Fruit fly (Drosophila melanogaster) whole organism, embryonic: ENCODE measurements around the gene Tasp1.

Experiments
- Atf-2 ChIP-seq: fragments of 200-800 bp; sonication (Bioruptor generic); optimal IDR thresholded peaks from 2 replicates; lab custom pipeline; 2016; ENCODE audit warnings: missing biosample characterization, missing genetic modification characterization
- Blimp-1 ChIP-seq: fragments of 200-800 bp; sonication (Bioruptor generic); optimal IDR thresholded peaks from 3 replicates; lab custom pipeline; 2018; ENCODE audit warnings: missing biosample characterization, missing genetic modification characterization, mild to moderate bottlenecking, moderate library complexity, missing genetic modification reagents
- BtbVII ChIP-seq: fragments of 200-800 bp; sonication (Bioruptor generic); optimal IDR thresholded peaks from 3 replicates; lab custom pipeline; 2017; ENCODE audit warnings: missing biosample characterization, mild to moderate bottlenecking, missing genetic modification characterization
- CG11093 ChIP-seq: fragments of 200-800 bp; sonication (Bioruptor generic); IDR thresholded peaks from 3 replicates; pipeline ENCODE4 v1.3.6; 2022; ENCODE audit warnings: missing biosample characterization, missing genetic modification characterization
- CG11504 ChIP-seq: fragments of 200-800 bp; sonication (Bioruptor generic); optimal IDR thresholded peaks from 3 replicates; lab custom pipeline; 2019; ENCODE audit warnings: missing biosample characterization, mild to moderate bottlenecking, missing genetic modification characterization, moderate library complexity
- CG12236 ChIP-seq: fragments of 200-800 bp; sonication (Bioruptor generic); optimal IDR thresholded peaks from 2 replicates; lab custom pipeline; 2016; ENCODE audit warnings: missing biosample characterization, missing genetic modification characterization
- CG12659 ChIP-seq: fragments of 200-800 bp; sonication (Bioruptor generic); optimal IDR thresholded peaks from 3 replicates; lab custom pipeline; 2017; ENCODE audit warnings: mild to moderate bottlenecking, missing biosample characterization, missing genetic modification reagents, missing genetic modification characterization
- CG15269 ChIP-seq: fragments of 200-800 bp; sonication (Bioruptor generic); optimal IDR thresholded peaks from 2 replicates; lab custom pipeline; 2018; ENCODE audit warnings: missing biosample characterization, mild to moderate bottlenecking, missing genetic modification characterization, moderate library complexity
- CG1647 ChIP-seq: fragments of 200-800 bp; sonication (Bioruptor generic); optimal IDR thresholded peaks from 3 replicates; lab custom pipeline; 2016; ENCODE audit warnings: missing biosample characterization, missing genetic modification characterization
- CG16815 ChIP-seq: fragments of 200-800 bp; sonication (Bioruptor generic); optimal IDR thresholded peaks from 3 replicates; lab custom pipeline; 2017; ENCODE audit warnings: missing biosample characterization, mild to moderate bottlenecking, missing genetic modification characterization
- CG16863 ChIP-seq: fragments of 200-800 bp; sonication (Bioruptor generic); optimal IDR thresholded peaks from 3 replicates; lab custom pipeline; 2016; ENCODE audit warnings: missing biosample characterization, missing genetic modification characterization
- CG17385 ChIP-seq: fragments of 200-800 bp; sonication (Bioruptor generic); optimal IDR thresholded peaks from 3 replicates; lab custom pipeline; 2018; ENCODE audit warnings: missing biosample characterization, mild to moderate bottlenecking, missing genetic modification characterization
- CG2875 ChIP-seq: fragments of 200-800 bp; sonication (Bioruptor generic); optimal IDR thresholded peaks from 2 replicates; lab custom pipeline; 2017; ENCODE audit warnings: missing biosample characterization, mild to moderate bottlenecking, missing genetic modification characterization, missing genetic modification reagents
- CG31388 ChIP-seq: fragments of 200-800 bp; sonication (Bioruptor generic); optimal IDR thresholded peaks from 2 replicates; lab custom pipeline; 2016; ENCODE audit warnings: missing biosample characterization, missing genetic modification characterization
- CG32772 ChIP-seq: fragments of 200-800 bp; sonication (Bioruptor generic); IDR thresholded peaks from 2 replicates; pipeline ENCODE4 v1.3.6; 2022; ENCODE audit warnings: missing biosample characterization, missing genetic modification characterization
- CG4404 ChIP-seq: fragments of 200-800 bp; sonication (Bioruptor generic); IDR thresholded peaks from 2 replicates; pipeline ENCODE4 v1.3.6; 2022; ENCODE audit warnings: missing biosample characterization, missing genetic modification characterization
- CG6813 ChIP-seq: fragments of 200-800 bp; sonication (Bioruptor generic); optimal IDR thresholded peaks from 2 replicates; lab custom pipeline; 2017; ENCODE audit warnings: missing biosample characterization, missing genetic modification characterization, mild to moderate bottlenecking, moderate library complexity, missing genetic modification reagents
- CG7556 ChIP-seq: fragments of 200-800 bp; sonication (Bioruptor generic); optimal IDR thresholded peaks from 2 replicates; lab custom pipeline; 2017; ENCODE audit warnings: missing biosample characterization, mild to moderate bottlenecking, missing genetic modification characterization
- CG7745 ChIP-seq: fragments of 200-800 bp; sonication (Bioruptor generic); optimal IDR thresholded peaks from 2 replicates; lab custom pipeline; 2018; ENCODE audit warnings: missing biosample characterization, mild to moderate bottlenecking, missing genetic modification characterization, moderate library complexity
- CrebB ChIP-seq: fragments of 200-800 bp; sonication (Bioruptor generic); optimal IDR thresholded peaks from 3 replicates; lab custom pipeline; 2018; ENCODE audit warnings: missing biosample characterization, mild to moderate bottlenecking, missing genetic modification characterization
- Dad ChIP-seq: fragments of 200-800 bp; sonication (Bioruptor generic); optimal IDR thresholded peaks from 3 replicates; lab custom pipeline; 2016; ENCODE audit warnings: missing biosample characterization, missing genetic modification characterization
- Dp ChIP-seq: fragments of 200-800 bp; sonication (Bioruptor generic); optimal IDR thresholded peaks from 2 replicates; lab custom pipeline; 2018; ENCODE audit warnings: missing biosample characterization, mild to moderate bottlenecking, missing genetic modification characterization, moderate library complexity
- Gug ChIP-seq: fragments of 200-800 bp; sonication (Bioruptor generic); IDR thresholded peaks from 4 replicates; pipeline ENCODE4 v1.3.6; 2022; ENCODE audit warnings: missing biosample characterization, missing genetic modification characterization
- HLHmδ ChIP-seq: fragments of 200-800 bp; sonication (Bioruptor generic); optimal IDR thresholded peaks from 2 replicates; lab custom pipeline; 2018; ENCODE audit warnings: missing biosample characterization, mild to moderate bottlenecking, missing genetic modification characterization, moderate library complexity
- Hand ChIP-seq: fragments of 200-800 bp; sonication (Bioruptor generic); optimal IDR thresholded peaks from 2 replicates; lab custom pipeline; 2017; ENCODE audit warnings: mild to moderate bottlenecking, missing biosample characterization, missing genetic modification reagents, missing genetic modification characterization
- Kr ChIP-seq: fragments of 200-800 bp; sonication (Bioruptor generic); optimal IDR thresholded peaks from 2 replicates; lab custom pipeline; 2017; ENCODE audit warnings: missing biosample characterization, mild to moderate bottlenecking, missing genetic modification characterization
- Lpt ChIP-seq: fragments of >200 bp; optimal IDR thresholded peaks from 2 replicates; lab custom pipeline; 2018; ENCODE audit warnings: missing biosample characterization, missing genetic modification characterization
- Mes4 ChIP-seq: fragments of 200-800 bp; sonication (Bioruptor generic); optimal IDR thresholded peaks from 2 replicates; lab custom pipeline; 2016; ENCODE audit warnings: missing biosample characterization, missing genetic modification characterization
- NC2β ChIP-seq: fragments of 200-800 bp; sonication (Bioruptor generic); optimal IDR thresholded peaks from 2 replicates; lab custom pipeline; 2016; ENCODE audit warnings: missing biosample characterization, missing genetic modification characterization
- Trl ChIP-seq, 3 experiments: fragments of >200 bp in 2 of 3; fragments of 200-800 bp in 1 of 3; sonication (Bioruptor generic) in 1 of 3; optimal IDR thresholded peaks; 2 replicates in 1 of 3; 3 replicates in 2 of 3; lab custom pipeline; 2016 to 2017; ENCODE audit warnings: missing biosample characterization in 1 of 3, missing genetic modification characterization in 1 of 3
- aop ChIP-seq: fragments of 200-800 bp; sonication (Bioruptor generic); IDR thresholded peaks from 2 replicates; pipeline ENCODE4 v1.3.6; 2022; ENCODE audit warnings: missing biosample characterization, missing genetic modification characterization
- cwo ChIP-seq: fragments of 200-800 bp; sonication (Bioruptor generic); optimal IDR thresholded peaks from 3 replicates; lab custom pipeline; 2017; ENCODE audit warnings: missing biosample characterization, missing genetic modification characterization, mild to moderate bottlenecking, moderate library complexity, missing genetic modification reagents
- dati ChIP-seq: fragments of 200-800 bp; sonication (Bioruptor generic); IDR thresholded peaks from 2 replicates; pipeline ENCODE4 v1.3.6; 2022; ENCODE audit warnings: missing biosample characterization, missing genetic modification characterization
- en ChIP-seq: fragments of 200-800 bp; sonication (Bioruptor generic); optimal IDR thresholded peaks from 2 replicates; lab custom pipeline; 2016; ENCODE audit warnings: missing biosample characterization, missing genetic modification characterization
- fd3F ChIP-seq: fragments of 200-800 bp; sonication (Bioruptor generic); optimal IDR thresholded peaks from 2 replicates; lab custom pipeline; 2018; ENCODE audit warnings: missing biosample characterization, mild to moderate bottlenecking, missing genetic modification characterization, moderate library complexity
- fru ChIP-seq: fragments of >200 bp; optimal IDR thresholded peaks from 2 replicates; lab custom pipeline; 2017
- gcm ChIP-seq: fragments of 200-800 bp; sonication (Bioruptor generic); optimal IDR thresholded peaks from 2 replicates; lab custom pipeline; 2019; ENCODE audit warnings: missing biosample characterization, mild to moderate bottlenecking, missing genetic modification characterization, moderate library complexity
- gcm2 ChIP-seq: fragments of 200-800 bp; sonication (Bioruptor generic); optimal IDR thresholded peaks from 2 replicates; lab custom pipeline; 2016; ENCODE audit warnings: missing biosample characterization, missing genetic modification characterization
- hb ChIP-seq: fragments of 200-800 bp; sonication (Bioruptor generic); IDR thresholded peaks from 3 replicates; pipeline ENCODE4 v1.3.6; 2022; ENCODE audit warnings: missing biosample characterization, missing genetic modification characterization; ENCODE audit not compliant: partially characterized antibody
- hkb ChIP-seq, 2 experiments: fragments of 200-800 bp in 1 of 2; fragments of >200 bp in 1 of 2; sonication (Bioruptor generic) in 1 of 2; IDR thresholded peaks in 1 of 2; optimal IDR thresholded peaks in 1 of 2; 2 replicates each; pipeline versions ENCODE4 v1.3.6 to Lab custom; 2017 to 2022; ENCODE audit warnings: missing biosample characterization in 1 of 2, missing genetic modification characterization in 1 of 2
- ken ChIP-seq: fragments of 200-800 bp; sonication (Bioruptor generic); IDR thresholded peaks from 3 replicates; pipeline ENCODE4 v1.3.6; 2022; ENCODE audit warnings: missing biosample characterization, missing genetic modification characterization
- lbe ChIP-seq: fragments of 200-800 bp; sonication (Bioruptor generic); optimal IDR thresholded peaks from 2 replicates; lab custom pipeline; 2016; ENCODE audit warnings: missing biosample characterization, mild to moderate bottlenecking, missing genetic modification characterization
- luna ChIP-seq: fragments of 200-800 bp; sonication (Bioruptor generic); optimal IDR thresholded peaks from 2 replicates; lab custom pipeline; 2016; ENCODE audit warnings: missing biosample characterization, missing genetic modification characterization
- otp ChIP-seq: fragments of 200-800 bp; sonication (Bioruptor generic); IDR thresholded peaks from 3 replicates; pipeline ENCODE4, ENCODE4 v1.3.6; 2022; ENCODE audit warnings: missing biosample characterization, missing genetic modification characterization
- pb ChIP-seq: fragments of 200-800 bp; sonication (Bioruptor generic); optimal IDR thresholded peaks from 3 replicates; lab custom pipeline; 2016; ENCODE audit warnings: missing biosample characterization, missing genetic modification characterization
- repo ChIP-seq: fragments of 200-800 bp; sonication (Bioruptor generic); optimal IDR thresholded peaks from 2 replicates; lab custom pipeline; 2016; ENCODE audit warnings: missing biosample characterization, missing genetic modification characterization
- row ChIP-seq: fragments of 200-800 bp; sonication (Bioruptor generic); IDR thresholded peaks from 3 replicates; pipeline ENCODE4 v1.3.6; 2022; ENCODE audit warnings: missing biosample characterization, missing genetic modification characterization
- seq ChIP-seq: fragments of 200-800 bp; sonication (Bioruptor generic); IDR thresholded peaks from 2 replicates; pipeline ENCODE4 v1.3.6; 2022; ENCODE audit warnings: missing biosample characterization, missing genetic modification characterization
- shn ChIP-seq: fragments of 200-800 bp; sonication (Bioruptor generic); optimal IDR thresholded peaks from 3 replicates; lab custom pipeline; 2016; ENCODE audit warnings: missing biosample characterization, missing genetic modification characterization
- sima ChIP-seq: fragments of 200-800 bp; sonication (Bioruptor generic); optimal IDR thresholded peaks from 2 replicates; lab custom pipeline; 2016; ENCODE audit warnings: missing biosample characterization, missing genetic modification characterization
- trh ChIP-seq: fragments of 200-800 bp; sonication (Bioruptor generic); optimal IDR thresholded peaks from 2 replicates; lab custom pipeline; 2016; ENCODE audit warnings: missing biosample characterization, missing genetic modification characterization

Tasp1 gene

dm6 chr3L:16050887-16051258 lies 36.5 kb downstream of the Tasp1 start, which contains the start of gene Diap1 (continued):
- TF ChIP-seq cwo (GFP tag; lab: Kevin White, UChicago): no peak
- TF ChIP-seq row: 0 out of 3 replicates have a peak, but pooled peaks have one; percentile 36
- TF ChIP-seq CG12659 (GFP tag; lab: Kevin White, UChicago): peak; percentile 18
- TF ChIP-seq CG17385 (GFP tag; lab: Kevin White, UChicago): no peak
- no peak for TF ChIP-seq lbe (GFP tag; lab: Kevin White, UChicago)
- no peak for TF ChIP-seq ken (GFP tag; lab: Robert Waterston, UW)
- peak; percentile 15 for TF ChIP-seq Blimp-1
- TF ChIP-seq CG15269 (tag; lab: Kevin White, UChicago): no peak
- no peak for TF ChIP-seq CG31388 (GFP tag; lab: Kevin White, UChicago)
- TF ChIP-seq Gug (GFP tag; lab: Robert Waterston, UW): no peak
- no peak for TF ChIP-seq gcm
- no peak for TF ChIP-seq CG16863 (GFP tag; lab: Kevin White, UChicago)
- TF ChIP-seq CG16815 (GFP tag; lab: Kevin White, UChicago): no peak
- no peak for TF ChIP-seq CG12236 (GFP tag; lab: Kevin White, UChicago)
- peak; percentile 85 for TF ChIP-seq Dp (GFP tag; lab: Kevin White, UChicago)
- no peak for TF ChIP-seq luna (GFP tag; lab: Kevin White, UChicago)
- peak; percentile 0 for TF ChIP-seq Dad (GFP tag; lab: Kevin White, UChicago)
- no peak for TF ChIP-seq Mes4 (GFP tag; lab: Kevin White, UChicago)
- no peak for TF ChIP-seq CG2875 (GFP tag; lab: Kevin White, UChicago)
- TF ChIP-seq HLHmδ (GFP tag; lab: Kevin White, UChicago): no peak
- no peak for TF ChIP-seq CG6813
- no peak for TF ChIP-seq fru (lab: Kevin White, UChicago)
- TF ChIP-seq trh (GFP tag; lab: Kevin White, UChicago): no peak
- no peak for TF ChIP-seq Hand (GFP tag; lab: Kevin White, UChicago)
- 0 out of 2 replicates have a peak, but pooled peaks have one; percentile 3 for TF ChIP-seq seq (GFP tag; lab: Robert Waterston, UW)
- peak; percentile 23 for TF ChIP-seq CG11504 (tag; lab: Kevin White, UChicago)
- TF ChIP-seq CG7556 (GFP tag; lab: Kevin White, UChicago): no peak
- no peak for TF ChIP-seq CG11093
- TF ChIP-seq NC2β: no peak
- no peak for TF ChIP-seq pb
- TF ChIP-seq Atf-2: no peak
- TF ChIP-seq fd3F (GFP tag; lab: Kevin White, UChicago): no peak
- no peak for TF ChIP-seq shn (GFP tag; lab: Kevin White, UChicago)
- no peak for TF ChIP-seq CG4404 (GFP tag; lab: Robert Waterston, UW)
- no peak for TF ChIP-seq CrebB (tag; lab: Kevin White, UChicago)
- no peak for TF ChIP-seq Kr
- no peak for TF ChIP-seq CG1647 (GFP tag; lab: Kevin White, UChicago)
- TF ChIP-seq CG7745 (tag; lab: Kevin White, UChicago): no peak
- TF ChIP-seq sima (GFP tag; lab: Kevin White, UChicago): no peak
- 0 out of 2 replicates have a peak, but pooled peaks have one; percentile 1 for TF ChIP-seq CG32772
- no peak for TF ChIP-seq dati (GFP tag; lab: Robert Waterston, UW)
- TF ChIP-seq repo (GFP tag; lab: Kevin White, UChicago): no peak
- no peak for TF ChIP-seq otp (GFP tag; lab: Robert Waterston, UW)
- peak; percentile 52 for TF ChIP-seq hkb (optimal IDR thresholded peaks at IDR 0.05; lab: Kevin White, UChicago)
- no peak for TF ChIP-seq hkb (GFP tag; IDR thresholded peaks at IDR 0.05; lab: Robert Waterston, UW)
- TF ChIP-seq aop (GFP tag; lab: Robert Waterston, UW): no peak
- TF ChIP-seq hb: peak; percentile 89
- no peak for TF ChIP-seq gcm2 (GFP tag; lab: Kevin White, UChicago)
- TF ChIP-seq BtbVII: no peak
- no peak for TF ChIP-seq en (GFP tag; lab: Kevin White, UChicago)
- no peak for TF ChIP-seq Lpt (GFP tag; lab: Kevin White, UChicago)
- TF ChIP-seq Trl (optimal IDR thresholded peaks at IDR 0.05; lab: Kevin White, UChicago): no peak
- no peak for TF ChIP-seq Trl (GFP tag; optimal IDR thresholded peaks at IDR 0.05; lab: Kevin White, UChicago)
